Worm (Caenorhabditis elegans) whole organism, L2 larva: ENCODE data around the gene T08A9.13.
"Not testable (repeated sequence)": the region's sequence is repeated elsewhere in the genome, so short reads cannot be mapped to it uniquely, and the experiment has no call there.

Experiments
- F13H6.1 ChIP-seq: sonication (generic microtip); optimal IDR thresholded peaks from 2 replicates; lab custom pipeline; 2016; ENCODE audit warnings: missing genetic modification characterization, missing compliant biosample characterization
- R02D3.7 ChIP-seq: fragments of 150-350 bp; optimal IDR thresholded peaks from 2 replicates; lab custom pipeline; 2014; ENCODE audit warnings: missing biosample characterization, missing genetic modification characterization
- Y55F3AM.14 ChIP-seq: fragments of 200-800 bp; sonication (Bioruptor generic); optimal IDR thresholded peaks from 2 replicates; lab custom pipeline; 2018; ENCODE audit warnings: mild to moderate bottlenecking, missing genetic modification characterization, missing compliant biosample characterization
- alr-1 ChIP-seq: fragments of 150-350 bp; optimal IDR thresholded peaks from 2 replicates; lab custom pipeline; 2014; ENCODE audit warnings: missing biosample characterization, missing genetic modification characterization
- aly-2 ChIP-seq: fragments of 150-350 bp; optimal IDR thresholded peaks from 2 replicates; lab custom pipeline; 2014; ENCODE audit warnings: missing biosample characterization, missing genetic modification characterization
- blmp-1 ChIP-seq: sonication (generic microtip); optimal IDR thresholded peaks from 2 replicates; lab custom pipeline; 2017; ENCODE audit warnings: missing genetic modification characterization, mild to moderate bottlenecking, missing compliant biosample characterization, antibody characterized with exemption, moderate library complexity; ENCODE audit not compliant: insufficient read depth
- ceh-16 ChIP-seq: fragments of 150-350 bp; optimal IDR thresholded peaks from 2 replicates; lab custom pipeline; 2014; ENCODE audit warnings: missing biosample characterization, missing genetic modification characterization
- ceh-82 ChIP-seq: fragments of 150-350 bp; optimal IDR thresholded peaks from 2 replicates; lab custom pipeline; 2014; ENCODE audit warnings: missing biosample characterization, missing genetic modification characterization
- crh-2 ChIP-seq: sonication (generic microtip); optimal IDR thresholded peaks from 2 replicates; lab custom pipeline; 2017; ENCODE audit warnings: missing biosample characterization, missing genetic modification characterization
- egl-27 ChIP-seq: sonication (generic microtip); optimal IDR thresholded peaks from 3 replicates; lab custom pipeline; 2017; ENCODE audit warnings: missing biosample characterization, missing genetic modification reagents, missing genetic modification characterization
- elt-1 ChIP-seq: fragments of 150-350 bp; optimal IDR thresholded peaks from 2 replicates; lab custom pipeline; 2014; ENCODE audit warnings: missing biosample characterization, missing genetic modification characterization
- elt-3 ChIP-seq: sonication (generic microtip); optimal IDR thresholded peaks from 2 replicates; lab custom pipeline; 2017; ENCODE audit warnings: missing biosample characterization, missing genetic modification characterization
- fos-1 ChIP-seq: fragments of 150-350 bp; optimal IDR thresholded peaks from 2 replicates; lab custom pipeline; 2014; ENCODE audit warnings: missing biosample characterization, missing genetic modification characterization
- gmeb-1 ChIP-seq: fragments of 150-350 bp; optimal IDR thresholded peaks from 2 replicates; lab custom pipeline; 2014; ENCODE audit warnings: missing biosample characterization, missing genetic modification characterization
- lin-11 ChIP-seq: fragments of 150-350 bp; sonication (generic microtip); optimal IDR thresholded peaks from 2 replicates; lab custom pipeline; 2014; ENCODE audit warnings: missing biosample characterization, missing genetic modification characterization, inconsistent platforms, mixed read lengths
- lin-13 ChIP-seq: fragments of 150-350 bp; optimal IDR thresholded peaks from 2 replicates; lab custom pipeline; 2014; ENCODE audit warnings: missing biosample characterization, missing genetic modification reagents, missing genetic modification characterization
- lin-39 ChIP-seq: fragments of 150-350 bp; optimal IDR thresholded peaks from 2 replicates; lab custom pipeline; 2014; ENCODE audit warnings: missing biosample characterization, missing genetic modification reagents, missing genetic modification characterization
- lsy-2 ChIP-seq, 2 experiments: fragments of 150-350 bp in 1 of 2; sonication (generic microtip) in 1 of 2; optimal IDR thresholded peaks; 2 replicates each; lab custom pipeline; 2014 to 2017; ENCODE audit warnings: missing biosample characterization in 2 of 2, missing genetic modification characterization in 2 of 2
- mab-5 ChIP-seq: fragments of 150-350 bp; optimal IDR thresholded peaks from 2 replicates; lab custom pipeline; 2014; ENCODE audit warnings: missing biosample characterization, missing genetic modification characterization
- mbf-1 ChIP-seq: sonication (generic microtip); optimal IDR thresholded peaks from 2 replicates; lab custom pipeline; 2017; ENCODE audit warnings: missing biosample characterization, missing genetic modification characterization
- nhr-10 ChIP-seq: sonication (generic microtip); optimal IDR thresholded peaks from 2 replicates; lab custom pipeline; 2017; ENCODE audit warnings: missing biosample characterization, missing genetic modification characterization
- nhr-11 ChIP-seq: fragments of 150-350 bp; optimal IDR thresholded peaks from 2 replicates; lab custom pipeline; 2014; ENCODE audit warnings: missing biosample characterization, missing genetic modification characterization
- nhr-21 ChIP-seq: fragments of 150-350 bp; optimal IDR thresholded peaks from 2 replicates; lab custom pipeline; 2014; ENCODE audit warnings: missing biosample characterization, missing genetic modification characterization
- nhr-23 ChIP-seq: fragments of 150-350 bp; optimal IDR thresholded peaks from 2 replicates; lab custom pipeline; 2014; ENCODE audit warnings: missing biosample characterization, missing genetic modification reagents, missing genetic modification characterization
- nhr-237 ChIP-seq: fragments of 150-350 bp; optimal IDR thresholded peaks from 2 replicates; lab custom pipeline; 2014; ENCODE audit warnings: missing biosample characterization, missing genetic modification characterization
- nhr-77 ChIP-seq: fragments of 150-350 bp; optimal IDR thresholded peaks from 2 replicates; lab custom pipeline; 2014; ENCODE audit warnings: missing biosample characterization, missing genetic modification characterization
- peb-1 ChIP-seq: fragments of 150-350 bp; optimal IDR thresholded peaks from 2 replicates; lab custom pipeline; 2014; ENCODE audit warnings: missing biosample characterization, missing genetic modification characterization
- sem-4 ChIP-seq: fragments of 150-350 bp; optimal IDR thresholded peaks from 2 replicates; lab custom pipeline; 2014; ENCODE audit warnings: missing biosample characterization, missing genetic modification reagents, missing genetic modification characterization
- skn-1 ChIP-seq: sonication (generic microtip); optimal IDR thresholded peaks from 2 replicates; lab custom pipeline; 2017; ENCODE audit warnings: missing biosample characterization, missing genetic modification characterization
- snpc-4 ChIP-seq: fragments of 150-350 bp; optimal IDR thresholded peaks from 2 replicates; lab custom pipeline; 2014; ENCODE audit warnings: missing biosample characterization, missing genetic modification characterization
- unc-39 ChIP-seq: fragments of 150-350 bp; optimal IDR thresholded peaks from 2 replicates; lab custom pipeline; 2014; ENCODE audit warnings: missing biosample characterization, missing genetic modification characterization
- unc-55 ChIP-seq: fragments of 150-350 bp; sonication (generic microtip); optimal IDR thresholded peaks from 3 replicates; lab custom pipeline; 2014; ENCODE audit warnings: missing biosample characterization, missing genetic modification reagents, missing genetic modification characterization
- unc-62 ChIP-seq: fragments of 150-350 bp; optimal IDR thresholded peaks from 2 replicates; lab custom pipeline; 2014; ENCODE audit warnings: missing biosample characterization, missing genetic modification reagents, missing genetic modification characterization
- zag-1 ChIP-seq: fragments of 150-350 bp; optimal IDR thresholded peaks from 2 replicates; lab custom pipeline; 2014; ENCODE audit warnings: missing biosample characterization, missing genetic modification characterization
- ztf-4 ChIP-seq: fragments of 150-350 bp; optimal IDR thresholded peaks from 2 replicates; lab custom pipeline; 2014; ENCODE audit warnings: missing biosample characterization, missing genetic modification characterization

T08A9.13 gene

ce11 chrX:7322323-7322722, at the start of gene T08A9.13:
T08A9.13 (minus strand) TSS chrX:7322423.
- TF ChIP-seq F13H6.1 (tag; lab: Kevin White, UChicago) (no peak), peb-1 (no peak)

ce11 chrX:7371945-7372344, 49.7 kb upstream of the T08A9.13 start:
- TF ChIP-seq lin-39 (tag; lab: Kevin White, UChicago) (no peak), nhr-77 (tag; lab: Kevin White, UChicago) (no peak), peb-1 (no peak), lin-11 (no peak), elt-3 (tag; lab: Kevin White, UChicago) (no peak), ceh-16 (tag; lab: Kevin White, UChicago) (no peak), egl-27 (tag; lab: Kevin White, UChicago) (no peak), elt-1 (tag; lab: Kevin White, UChicago) (no peak), unc-55 (GFP tag; lab: Kevin White, UChicago) (no peak), lsy-2 (tag; optimal IDR thresholded peaks at IDR 0.05; lab: Kevin White, UChicago) (no peak), alr-1 (tag; lab: Kevin White, UChicago) (no peak)

ce11 chrX:7369770-7370169, 47.5 kb upstream of the T08A9.13 start:
- TF ChIP-seq lin-39 (tag; lab: Kevin White, UChicago) (no peak), mbf-1 (no peak), nhr-237 (no peak), alr-1 (tag; lab: Kevin White, UChicago) (no peak), nhr-11 (no peak), aly-2 (tag; lab: Kevin White, UChicago) (no peak), R02D3.7 (tag; lab: Kevin White, UChicago) (no peak), peb-1 (no peak), gmeb-1 (tag; lab: Kevin White, UChicago) (no peak), ceh-82 (tag; lab: Kevin White, UChicago) (no peak)

- TF ChIP-seq alr-1 (tag; lab: Kevin White, UChicago); nhr-23 (tag; lab: Kevin White, UChicago); lin-11: not testable (repeated sequence)
Measured at ce11 chrX:7365267-7365666, 43.0 kb upstream of the T08A9.13 start, which contains the start of gene C56G3.2. C56G3.2 (plus strand) TSS chrX:7365567.

ce11 chrX:7343747-7344146, 21.5 kb upstream of the T08A9.13 start, which contains the start of gene C07D8.5:
C07D8.5 (plus strand) TSS chrX:7344047.
- TF ChIP-seq unc-55 (GFP tag; lab: Kevin White, UChicago), result no peak
- TF ChIP-seq nhr-21 (tag; lab: Kevin White, UChicago), result no peak
- TF ChIP-seq lsy-2 (tag; optimal IDR thresholded peaks at IDR 0.05; lab: Kevin White, UChicago), result no peak
- TF ChIP-seq blmp-1 (tag; lab: Kevin White, UChicago), result no peak
- no peak for TF ChIP-seq snpc-4 (tag; lab: Kevin White, UChicago)
- TF ChIP-seq zag-1 (tag; lab: Kevin White, UChicago), result no peak
- no peak for TF ChIP-seq ceh-82 (tag; lab: Kevin White, UChicago)
- TF ChIP-seq mab-5, result no peak
- no peak for TF ChIP-seq ztf-4 (tag; lab: Kevin White, UChicago)
- TF ChIP-seq lin-13 (GFP tag; lab: Kevin White, UChicago), result no peak
- no peak for TF ChIP-seq lin-39 (tag; lab: Kevin White, UChicago)
- TF ChIP-seq sem-4 (tag; lab: Kevin White, UChicago), result no peak
- TF ChIP-seq R02D3.7 (tag; lab: Kevin White, UChicago), result no peak
- TF ChIP-seq elt-3 (tag; lab: Kevin White, UChicago), result no peak
- no peak for TF ChIP-seq peb-1
- TF ChIP-seq nhr-10 (tag; lab: Kevin White, UChicago), result no peak
- TF ChIP-seq unc-39, result no peak
- TF ChIP-seq crh-2 (tag; lab: Kevin White, UChicago), result no peak

- TF ChIP-seq skn-1 (peak; percentile 76), Y55F3AM.14 (GFP tag; lab: Kevin White, UChicago) (no peak), unc-62 (GFP tag; lab: Kevin White, UChicago) (no peak), crh-2 (tag; lab: Kevin White, UChicago) (peak; percentile 5), nhr-21 (tag; lab: Kevin White, UChicago) (no peak), fos-1 (tag; lab: Kevin White, UChicago) (peak; percentile 39)
Measured at ce11 chrX:7343218-7343617, 21.0 kb upstream of the T08A9.13 start.
